Worm (Caenorhabditis elegans): Measurements from ENCODE around the gene srd-13.

DNA sequence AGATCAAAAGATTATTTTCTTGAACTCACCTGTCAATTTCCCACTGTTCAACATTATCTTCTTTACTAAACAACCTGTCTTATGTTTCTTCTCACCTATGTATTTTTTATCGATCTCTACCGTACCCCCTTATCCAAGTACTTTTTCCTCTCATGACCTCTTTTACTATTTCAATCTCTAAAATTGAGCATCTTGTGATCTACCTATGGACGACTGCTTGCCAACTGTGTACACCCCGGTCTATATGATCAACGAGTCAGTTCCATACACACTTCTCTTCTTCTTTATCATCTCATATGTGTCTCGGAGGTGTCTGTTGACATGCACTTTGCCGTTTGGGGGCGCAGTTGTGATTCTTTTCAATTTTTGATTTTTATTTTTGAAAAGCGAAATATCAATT, 45.3 kb downstream of the srd-13 start:
- TF ChIP-seq him-1 (tag; optimal IDR thresholded peaks at IDR 0.05) (no peak), dao-5 (tag; optimal IDR thresholded peaks at IDR 0.05) (no peak), W03F9.2 (tag; optimal IDR thresholded peaks at IDR 0.05) (no peak)
